ENCODE assay signal across 2 worm cellular contexts in the genomic region with DNA sequence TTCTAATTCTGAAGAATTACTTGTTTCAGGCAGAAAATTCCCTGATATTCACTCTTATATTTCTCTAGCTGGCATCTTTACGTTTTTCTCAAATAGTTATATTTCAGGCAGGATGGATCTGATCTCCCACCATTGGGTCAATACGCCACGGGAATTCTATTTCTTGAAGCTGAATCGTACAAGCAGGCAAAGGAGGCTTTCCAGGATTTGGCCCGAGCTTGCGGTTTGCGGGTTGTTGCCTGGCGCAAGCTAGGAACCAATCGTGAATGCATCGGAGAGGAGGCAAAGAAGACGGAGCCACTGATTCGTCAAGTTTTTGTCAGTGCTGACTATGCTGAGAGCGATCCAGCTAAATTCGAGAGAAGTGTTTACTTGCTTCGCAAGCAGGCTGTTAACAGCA.
TF ChIP-seq lines count a peak whose summit lies in the region.

No protein-coding gene starts in this region.

TF ChIP-seq in whole organism, L4 larva, 104 proteins besides CTCF, POLR2A, EP300 and RAD21:
- TF ChIP-seq tag-97 (GFP tag; IDR thresholded peaks at IDR 0.05; lab: Robert Waterston, UW) = 0 out of 2 replicates have a peak, but pooled peaks have one; percentile 43
- 0 out of 2 replicates have a peak, but pooled peaks have one; percentile 49 for TF ChIP-seq lim-7 (GFP tag; IDR thresholded peaks at IDR 0.05; lab: Robert Waterston, UW)
- TF ChIP-seq nhr-6 (tag; optimal IDR thresholded peaks at IDR 0.05; lab: Kevin White, UChicago) = no peak
- no peak for TF ChIP-seq dmd-9 (GFP tag; IDR thresholded peaks at IDR 0.05; lab: Robert Waterston, UW)
- no peak for TF ChIP-seq D1046.2 (GFP tag; IDR thresholded peaks at IDR 0.05; lab: Robert Waterston, UW)
- TF ChIP-seq hmg-1.1 (GFP tag; IDR thresholded peaks at IDR 0.05; lab: Robert Waterston, UW) = no peak

TF ChIP-seq in whole organism, young adult, 124 proteins besides CTCF, POLR2A, EP300 and RAD21:
- TF ChIP-seq ceh-40 (GFP tag; IDR thresholded peaks at IDR 0.05; lab: Robert Waterston, UW) (no peak), tlf-1 (GFP tag; optimal IDR thresholded peaks at IDR 0.05; lab: Kevin White, UChicago) (no peak), nhr-27 (tag; optimal IDR thresholded peaks at IDR 0.05; lab: Kevin White, UChicago) (no peak), lag-1 (GFP tag; IDR thresholded peaks at IDR 0.05; lab: Robert Waterston, UW) (peak; percentile 58; the same call in 1 of the 2 replicates), Y67H2A.10 (GFP tag; conservative IDR thresholded peaks at IDR 0.05; lab: Robert Waterston, UW) (no peak), mcd-1 (GFP tag; IDR thresholded peaks at IDR 0.05; lab: Robert Waterston, UW) (no peak), sptf-2 (GFP tag; optimal IDR thresholded peaks at IDR 0.05; lab: Kevin White, UChicago) (no peak), Y53G8AR.9 (GFP tag; conservative IDR thresholded peaks at IDR 0.05; lab: Robert Waterston, UW) (no peak), Y53F4B.3 (GFP tag; IDR thresholded peaks at IDR 0.05; lab: Robert Waterston, UW) (no peak), ceh-27 (GFP tag; optimal IDR thresholded peaks at IDR 0.05; lab: Kevin White, UChicago) (no peak), C06A6.2 (GFP tag; conservative IDR thresholded peaks at IDR 0.05; lab: Robert Waterston, UW) (no peak), nfya-2 (GFP tag; IDR thresholded peaks at IDR 0.05; lab: Robert Waterston, UW) (0 out of 2 replicates have a peak, but pooled peaks have one; percentile 58), attf-6 (GFP tag; IDR thresholded peaks at IDR 0.05; lab: Robert Waterston, UW) (no peak), lsy-27 (tag; optimal IDR thresholded peaks at IDR 0.05; lab: Kevin White, UChicago; ENCODE audit: borderline replicate concordance, insufficient read depth) (no peak)
